Worm (Caenorhabditis elegans) whole organism, early embryonic: Measurements from ENCODE around the gene gst-39.

Experiments used
- B0310.2 ChIP-seq: sonication (generic microtip); optimal IDR thresholded peaks from 2 replicates; lab custom pipeline; 2016; ENCODE audit warnings: mild to moderate bottlenecking, missing genetic modification characterization, missing compliant biosample characterization
- F13C5.2 ChIP-seq: sonication (generic microtip); optimal IDR thresholded peaks from 2 replicates; lab custom pipeline; 2017; ENCODE audit warnings: mild to moderate bottlenecking, missing genetic modification characterization, inconsistent platforms, missing compliant biosample characterization
- aly-1 ChIP-seq: sonication (generic microtip); optimal IDR thresholded peaks from 2 replicates; lab custom pipeline; 2016; ENCODE audit warnings: missing genetic modification characterization, missing compliant biosample characterization
- ama-1 ChIP-seq: fragments of 150-350 bp; optimal IDR thresholded peaks from 2 replicates; lab custom pipeline; 2014
- ceh-13 ChIP-seq: fragments of 200-800 bp; sonication (Bioruptor generic); optimal IDR thresholded peaks from 2 replicates; lab custom pipeline; 2018; ENCODE audit warnings: mild to moderate bottlenecking, missing genetic modification characterization, missing compliant biosample characterization
- ceh-36 ChIP-seq: sonication (generic microtip); optimal IDR thresholded peaks from 2 replicates; lab custom pipeline; 2016; ENCODE audit warnings: missing genetic modification characterization, inconsistent platforms, missing compliant biosample characterization
- ets-7 ChIP-seq: sonication (generic microtip); optimal IDR thresholded peaks from 2 replicates; lab custom pipeline; 2016; ENCODE audit warnings: missing genotype, missing genetic modification characterization, missing compliant biosample characterization
- flt-1 ChIP-seq: fragments of 200-800 bp; sonication (Bioruptor generic); IDR thresholded peaks from 2 replicates; pipeline ENCODE4 v1.3.6; 2022; ENCODE audit warnings: missing genetic modification characterization, missing compliant biosample characterization
- hmg-4 ChIP-seq: fragments of 200-800 bp; sonication (Bioruptor generic); optimal IDR thresholded peaks from 2 replicates; lab custom pipeline; 2018; ENCODE audit warnings: mild to moderate bottlenecking, missing genetic modification characterization, missing compliant biosample characterization
- hnd-1 ChIP-seq: sonication (generic microtip); optimal IDR thresholded peaks from 2 replicates; lab custom pipeline; 2016; ENCODE audit warnings: missing genetic modification characterization, missing compliant biosample characterization
- pes-1 ChIP-seq: fragments of 200-800 bp; sonication (Bioruptor generic); IDR thresholded peaks from 2 replicates; pipeline ENCODE4 v1.3.6; 2022; ENCODE audit warnings: missing genetic modification reagents, missing genetic modification characterization, missing compliant biosample characterization
- scrt-1 ChIP-seq: fragments of 200-800 bp; sonication (Bioruptor generic); IDR thresholded peaks from 2 replicates; pipeline ENCODE4 v1.3.6; 2022; ENCODE audit warnings: missing genetic modification characterization, missing compliant biosample characterization
- sea-1 ChIP-seq: fragments of 200-800 bp; sonication (Bioruptor generic); conservative IDR thresholded peaks from 2 replicates; pipeline ENCODE4 v1.3.6; 2022; ENCODE audit warnings: missing genetic modification characterization, missing compliant biosample characterization
- tbx-11 ChIP-seq: fragments of 200-800 bp; sonication (Bioruptor generic); IDR thresholded peaks from 2 replicates; pipeline ENCODE4 v1.3.6; 2022; ENCODE audit warnings: missing genetic modification characterization, missing compliant biosample characterization
- tbx-37 ChIP-seq: fragments of 200-800 bp; sonication (Bioruptor generic); conservative IDR thresholded peaks from 2 replicates; pipeline ENCODE4 v1.3.6; 2022; ENCODE audit warnings: missing genetic modification reagents, missing genetic modification characterization, missing compliant biosample characterization
- tra-4 ChIP-seq: sonication (generic microtip); optimal IDR thresholded peaks from 2 replicates; lab custom pipeline; 2017; ENCODE audit warnings: missing genetic modification characterization, missing compliant biosample characterization

gst-39 gene

ce11 chrII:15130512-15130911 lies 41.2 kb downstream of the gst-39 start, which contains the start of gene Y53F4B.62:
Gene Y53F4B.62 (minus strand): TSS chrII:15130612.
- TF ChIP-seq ceh-36 (tag; lab: Kevin White, UChicago), result no peak
- TF ChIP-seq ceh-13, result no peak
- TF ChIP-seq hmg-4 (GFP tag; lab: Kevin White, UChicago), result no peak
- TF ChIP-seq aly-1 (tag; lab: Kevin White, UChicago), result no peak
- TF ChIP-seq sea-1, result no peak
- no peak for TF ChIP-seq ets-7 (tag; lab: Kevin White, UChicago)
- TF ChIP-seq tbx-11, result no peak
- no peak for TF ChIP-seq hnd-1 (tag; lab: Kevin White, UChicago)
- TF ChIP-seq ama-1, result no peak
- TF ChIP-seq tra-4 (tag; lab: Kevin White, UChicago), result no peak
- TF ChIP-seq B0310.2, result no peak
- TF ChIP-seq pes-1 (GFP tag; lab: Robert Waterston, UW), result no peak
- no peak for TF ChIP-seq scrt-1 (GFP tag; lab: Robert Waterston, UW)
- no peak for TF ChIP-seq tbx-37 (GFP tag; lab: Robert Waterston, UW)

- TF ChIP-seq tbx-37 (GFP tag; lab: Robert Waterston, UW), result no peak
- TF ChIP-seq hmg-4 (GFP tag; lab: Kevin White, UChicago), result no peak
- no peak for TF ChIP-seq scrt-1 (GFP tag; lab: Robert Waterston, UW)
- TF ChIP-seq F13C5.2 (tag; lab: Kevin White, UChicago), result no peak
- TF ChIP-seq hnd-1 (tag; lab: Kevin White, UChicago), result no peak
- TF ChIP-seq ceh-13, result no peak
- TF ChIP-seq ceh-36 (tag; lab: Kevin White, UChicago), result no peak
- no peak for TF ChIP-seq sea-1
- TF ChIP-seq ets-7 (tag; lab: Kevin White, UChicago), result no peak
- no peak for TF ChIP-seq flt-1 (GFP tag; lab: Robert Waterston, UW)
- no peak for TF ChIP-seq B0310.2
- no peak for TF ChIP-seq tbx-11
These were observed 47.5 kb downstream of the gst-39 start, which contains the start of gene Y53F4B.23 for ce11 chrII:15124193-15124592. Gene Y53F4B.23 (plus strand): TSS chrII:15124504.
